Fruit fly (Drosophila melanogaster): ENCODE data around the gene CG3225.

Gene CG3225

DNA sequence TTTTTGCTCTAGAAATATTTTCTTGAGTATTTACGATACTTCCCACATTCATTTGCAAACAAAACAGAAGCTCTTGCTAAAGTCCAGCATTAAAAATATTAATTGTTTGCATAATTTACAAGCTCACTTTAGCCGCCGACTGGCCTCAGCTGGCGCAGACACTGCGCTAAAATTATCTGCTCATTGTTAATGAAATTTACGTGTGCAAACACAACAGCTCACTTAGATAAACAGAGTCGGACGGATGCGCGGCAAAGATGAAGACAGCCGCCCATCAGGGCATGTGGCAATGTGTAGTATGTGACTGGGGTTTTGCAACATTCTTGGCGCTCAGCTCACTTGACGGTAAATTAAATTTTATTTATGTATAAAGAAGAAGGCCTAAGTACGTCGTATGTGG is 11.0 kb upstream of the CG3225 start (continued):
- TF ChIP-seq CG6683 (GFP tag; optimal IDR thresholded peaks at IDR 0.05) (peak; percentile 6), CG12659 (GFP tag; optimal IDR thresholded peaks at IDR 0.05) (peak; percentile 17), Ravus (GFP tag; IDR thresholded peaks at IDR 0.05) (no peak), her (GFP tag; optimal IDR thresholded peaks at IDR 0.05) (no peak), CG1233 (GFP tag; optimal IDR thresholded peaks at IDR 0.05) (peak; percentile 20), Bdp1 (GFP tag; optimal IDR thresholded peaks at IDR 0.05) (no peak), Nf-YA (GFP tag; IDR thresholded peaks at IDR 0.05) (no peak), dmrt99B (tag; optimal IDR thresholded peaks at IDR 0.05) (no peak), Ptx1 (GFP tag; IDR thresholded peaks at IDR 0.05) (no peak), ro (GFP tag; IDR thresholded peaks at IDR 0.05) (no peak), CG9437 (GFP tag; optimal IDR thresholded peaks at IDR 0.05) (no peak), Jarid2 (GFP tag; optimal IDR thresholded peaks at IDR 0.05) (no peak), CG18599 (GFP tag; optimal IDR thresholded peaks at IDR 0.05) (peak; percentile 53), mirr (GFP tag; optimal IDR thresholded peaks at IDR 0.05) (peak; percentile 61), Camta (GFP tag; optimal IDR thresholded peaks at IDR 0.05) (no peak), MESR4 (GFP tag; optimal IDR thresholded peaks at IDR 0.05) (no peak), dan (GFP tag; IDR thresholded peaks at IDR 0.05) (no peak), B-H1 (GFP tag; IDR thresholded peaks at IDR 0.05) (no peak), CG7987 (GFP tag; optimal IDR thresholded peaks at IDR 0.05) (peak; percentile 70), CG2129 (GFP tag; IDR thresholded peaks at IDR 0.05; ENCODE audit: partially characterized antibody) (no peak), CG13287 (GFP tag; IDR thresholded peaks at IDR 0.05; ENCODE audit: partially characterized antibody) (no peak), CG3281 (GFP tag; optimal IDR thresholded peaks at IDR 0.05) (peak; percentile 64), sob (GFP tag; IDR thresholded peaks at IDR 0.05) (peak; percentile 14; the same call in 1 of the 2 replicates), tio (GFP tag; optimal IDR thresholded peaks at IDR 0.05) (no peak), E2f2 (GFP tag; IDR thresholded peaks at IDR 0.05) (peak; percentile 24; the same call in 1 of the 2 replicates), sd (tag; optimal IDR thresholded peaks at IDR 0.05) (peak; percentile 25), bsh (GFP tag; optimal IDR thresholded peaks at IDR 0.05) (no peak), CG15073 (GFP tag; optimal IDR thresholded peaks at IDR 0.05) (no peak), slbo (GFP tag; IDR thresholded peaks at IDR 0.05) (no peak), H15 (GFP tag; IDR thresholded peaks at IDR 0.05) (no peak), vfl (GFP tag; optimal IDR thresholded peaks at IDR 0.05) (no peak), pfk (GFP tag; optimal IDR thresholded peaks at IDR 0.05) (peak; percentile 35), CG8924 (tag; optimal IDR thresholded peaks at IDR 0.05) (no peak), esg (GFP tag; conservative IDR thresholded peaks at IDR 0.05) (no peak), Vsx1 (GFP tag; optimal IDR thresholded peaks at IDR 0.05) (peak; percentile 23), CG1647 (GFP tag; optimal IDR thresholded peaks at IDR 0.05) (no peak), fd96Cb (tag; optimal IDR thresholded peaks at IDR 0.05) (no peak), Neu2 (GFP tag; optimal IDR thresholded peaks at IDR 0.05; ENCODE audit: borderline replicate concordance) (no peak), yki (optimal IDR thresholded peaks at IDR 0.05) (no peak), Eip74EF (GFP tag; optimal IDR thresholded peaks at IDR 0.05) (no peak), run (tag; optimal IDR thresholded peaks at IDR 0.05) (no peak), CG6254 (GFP tag; optimal IDR thresholded peaks at IDR 0.05) (no peak), oc (tag; optimal IDR thresholded peaks at IDR 0.05) (no peak), CG17359 (tag; optimal IDR thresholded peaks at IDR 0.05) (peak; percentile 22), unpg (GFP tag; optimal IDR thresholded peaks at IDR 0.05) (no peak), stc (GFP tag; IDR thresholded peaks at IDR 0.05) (no peak), CG13296 (GFP tag; optimal IDR thresholded peaks at IDR 0.05) (peak; percentile 77), CG12942 (GFP tag; optimal IDR thresholded peaks at IDR 0.05) (no peak), BtbVII (GFP tag; optimal IDR thresholded peaks at IDR 0.05) (peak; percentile 46), Atf-2 (GFP tag; optimal IDR thresholded peaks at IDR 0.05) (no peak), Doc2 (GFP tag; IDR thresholded peaks at IDR 0.05) (no peak)

Measured in whole organism, embryonic.